Fruit fly (Drosophila melanogaster) whole organism, embryonic: Measurements from ENCODE around the gene CG17187.

Experiments used
- Adf1 ChIP-seq: fragments of 200-800 bp; sonication (Bioruptor generic); IDR thresholded peaks from 2 replicates; pipeline ENCODE4 v1.3.6; 2022; ENCODE audit warnings: missing biosample characterization, missing genetic modification characterization
- Atf-2 ChIP-seq: fragments of 200-800 bp; sonication (Bioruptor generic); optimal IDR thresholded peaks from 2 replicates; lab custom pipeline; 2016; ENCODE audit warnings: missing biosample characterization, missing genetic modification characterization
- Atf3 ChIP-seq: fragments of 200-800 bp; sonication (Bioruptor generic); optimal IDR thresholded peaks from 3 replicates; lab custom pipeline; 2016; ENCODE audit warnings: missing biosample characterization, missing genetic modification characterization
- CG10147 ChIP-seq: fragments of 200-800 bp; sonication (Bioruptor generic); optimal IDR thresholded peaks from 2 replicates; lab custom pipeline; 2019; ENCODE audit warnings: missing biosample characterization, mild to moderate bottlenecking, missing genetic modification characterization, moderate library complexity
- CG10209 ChIP-seq: fragments of 200-800 bp; sonication (Bioruptor generic); optimal IDR thresholded peaks from 3 replicates; lab custom pipeline; 2017; ENCODE audit warnings: missing biosample characterization, mild to moderate bottlenecking, missing genetic modification characterization, missing genetic modification reagents
- CG1024 ChIP-seq: fragments of 200-800 bp; sonication (Bioruptor generic); IDR thresholded peaks from 2 replicates; pipeline ENCODE4 v1.3.6; 2022; ENCODE audit warnings: missing biosample characterization, missing genetic modification characterization
- CG10267 ChIP-seq: fragments of 200-800 bp; sonication (Bioruptor generic); optimal IDR thresholded peaks from 2 replicates; lab custom pipeline; 2018; ENCODE audit warnings: missing biosample characterization, mild to moderate bottlenecking, missing genetic modification characterization, moderate library complexity
- CG10654 ChIP-seq: fragments of 200-800 bp; sonication (Bioruptor generic); optimal IDR thresholded peaks from 2 replicates; lab custom pipeline; 2016; ENCODE audit warnings: missing biosample characterization, missing genetic modification characterization
- CG13287 ChIP-seq: fragments of 200-800 bp; sonication (Bioruptor generic); IDR thresholded peaks from 2 replicates; pipeline ENCODE4 v1.3.6; 2022; ENCODE audit warnings: missing biosample characterization, missing genetic modification characterization; ENCODE audit not compliant: partially characterized antibody
- CG13424 ChIP-seq: fragments of 200-800 bp; sonication (Bioruptor generic); optimal IDR thresholded peaks from 2 replicates; lab custom pipeline; 2019; ENCODE audit warnings: missing biosample characterization, mild to moderate bottlenecking, missing genetic modification characterization, moderate library complexity
- CG13624 ChIP-seq: fragments of 200-800 bp; sonication (Bioruptor generic); optimal IDR thresholded peaks from 2 replicates; lab custom pipeline; 2016; ENCODE audit warnings: missing biosample characterization, missing genetic modification characterization
- CG2120 ChIP-seq: fragments of 200-800 bp; sonication (Bioruptor generic); optimal IDR thresholded peaks from 3 replicates; lab custom pipeline; 2016; ENCODE audit warnings: missing biosample characterization, missing genetic modification characterization
- CG2889 ChIP-seq: fragments of 200-800 bp; sonication (Bioruptor generic); IDR thresholded peaks from 3 replicates; pipeline ENCODE4 v1.3.6; 2022; ENCODE audit warnings: missing biosample characterization, missing genetic modification characterization
- CG31441 ChIP-seq: fragments of 200-800 bp; sonication (Bioruptor generic); IDR thresholded peaks from 2 replicates; pipeline ENCODE4 v1.3.6; 2022; ENCODE audit warnings: missing biosample characterization, missing genetic modification characterization
- CG4360 ChIP-seq: fragments of 200-800 bp; sonication (Bioruptor generic); IDR thresholded peaks from 2 replicates; pipeline ENCODE4 v1.3.6; 2022; ENCODE audit warnings: missing biosample characterization, missing genetic modification characterization
- CG4424 ChIP-seq: fragments of 200-800 bp; sonication (Bioruptor generic); optimal IDR thresholded peaks from 3 replicates; lab custom pipeline; 2016; ENCODE audit warnings: missing biosample characterization, missing genetic modification characterization
- CG4854 ChIP-seq: fragments of 200-800 bp; sonication (Bioruptor generic); optimal IDR thresholded peaks from 2 replicates; lab custom pipeline; 2016; ENCODE audit warnings: missing biosample characterization, missing genetic modification characterization, inconsistent platforms
- CG7556 ChIP-seq: fragments of 200-800 bp; sonication (Bioruptor generic); optimal IDR thresholded peaks from 2 replicates; lab custom pipeline; 2017; ENCODE audit warnings: missing biosample characterization, mild to moderate bottlenecking, missing genetic modification characterization
- CG8290 ChIP-seq, 3 experiments: fragments of 200-800 bp; sonication (Bioruptor generic); optimal IDR thresholded peaks; 2 replicates each; lab custom pipeline; 2016 to 2019; ENCODE audit warnings: missing biosample characterization in 3 of 3, missing genetic modification characterization in 3 of 3, mild to moderate bottlenecking in 2 of 3, moderate library complexity in 1 of 3
- CG9797 ChIP-seq: fragments of 200-800 bp; sonication (Bioruptor generic); optimal IDR thresholded peaks from 3 replicates; lab custom pipeline; 2018; ENCODE audit warnings: missing biosample characterization, mild to moderate bottlenecking, missing genetic modification characterization
- CkIIα-i1 ChIP-seq: fragments of 200-800 bp; sonication (Bioruptor generic); IDR thresholded peaks from 2 replicates; pipeline ENCODE4 v1.3.6; 2022; ENCODE audit warnings: missing biosample characterization, missing genetic modification characterization
- Dfd ChIP-seq, 2 experiments: fragments of >200 bp; optimal IDR thresholded peaks; 2 replicates each; lab custom pipeline; 2017; ENCODE audit warnings: missing biosample characterization in 2 of 2, missing genetic modification characterization in 2 of 2
- Dll ChIP-seq: fragments of 200-800 bp; sonication (Bioruptor generic); IDR thresholded peaks from 4 replicates; pipeline ENCODE4 v1.3.6; 2022; ENCODE audit warnings: missing biosample characterization, missing genetic modification characterization; ENCODE audit not compliant: partially characterized antibody
- Dp ChIP-seq: fragments of 200-800 bp; sonication (Bioruptor generic); optimal IDR thresholded peaks from 2 replicates; lab custom pipeline; 2018; ENCODE audit warnings: missing biosample characterization, mild to moderate bottlenecking, missing genetic modification characterization, moderate library complexity
- Ets65A ChIP-seq: fragments of 200-800 bp; sonication (Bioruptor generic); peaks from one replicate; lab custom pipeline; 2016; ENCODE audit warnings: missing biosample characterization, missing genetic modification characterization
- HLH3B ChIP-seq: fragments of 200-800 bp; sonication (Bioruptor generic); IDR thresholded peaks from 2 replicates; pipeline ENCODE4 v1.3.6; 2022; ENCODE audit warnings: missing biosample characterization, missing genetic modification characterization
- HLH4C ChIP-seq: fragments of 200-800 bp; sonication (Bioruptor generic); IDR thresholded peaks from 3 replicates; pipeline ENCODE4 v1.3.6; 2022; ENCODE audit warnings: missing biosample characterization, missing genetic modification characterization; ENCODE audit not compliant: partially characterized antibody
- Hey ChIP-seq: fragments of 200-800 bp; sonication (Bioruptor generic); optimal IDR thresholded peaks from 3 replicates; lab custom pipeline; 2018; ENCODE audit warnings: missing biosample characterization, mild to moderate bottlenecking, missing genetic modification characterization
- HmgZ ChIP-seq: fragments of 200-800 bp; sonication (Bioruptor generic); optimal IDR thresholded peaks from 2 replicates; lab custom pipeline; 2018; ENCODE audit warnings: missing biosample characterization, mild to moderate bottlenecking, missing genetic modification characterization
- Hsf ChIP-seq: fragments of 200-800 bp; sonication (Bioruptor generic); optimal IDR thresholded peaks from 3 replicates; lab custom pipeline; 2016; ENCODE audit warnings: missing biosample characterization, missing genetic modification characterization
- MESR4 ChIP-seq: fragments of 200-800 bp; sonication (Bioruptor generic); optimal IDR thresholded peaks from 2 replicates; lab custom pipeline; 2018; ENCODE audit warnings: missing biosample characterization, mild to moderate bottlenecking, missing genetic modification characterization, moderate library complexity
- Mes4 ChIP-seq: fragments of 200-800 bp; sonication (Bioruptor generic); optimal IDR thresholded peaks from 2 replicates; lab custom pipeline; 2016; ENCODE audit warnings: missing biosample characterization, missing genetic modification characterization
- Oaz ChIP-seq: fragments of 200-800 bp; sonication (Bioruptor generic); IDR thresholded peaks from 2 replicates; pipeline ENCODE4 v1.3.6; 2022; ENCODE audit warnings: missing biosample characterization, missing genetic modification characterization
- Opbp ChIP-seq: fragments of 200-800 bp; sonication (Bioruptor generic); IDR thresholded peaks from 3 replicates; pipeline ENCODE4 v1.3.6; 2022; ENCODE audit warnings: missing biosample characterization, missing genetic modification characterization; ENCODE audit not compliant: partially characterized antibody
- Sin3A ChIP-seq: fragments of >200 bp; optimal IDR thresholded peaks from 2 replicates; lab custom pipeline; 2018
- Sry-δ ChIP-seq: fragments of 200-800 bp; sonication (Bioruptor generic); optimal IDR thresholded peaks from 2 replicates; lab custom pipeline; 2016; ENCODE audit warnings: missing biosample characterization, missing genetic modification characterization
- ash1 ChIP-seq: fragments of 200-800 bp; sonication (Bioruptor generic); optimal IDR thresholded peaks from 2 replicates; lab custom pipeline; 2018; ENCODE audit warnings: missing biosample characterization, mild to moderate bottlenecking, missing genetic modification characterization
- bsh ChIP-seq, 2 experiments: fragments of 200-800 bp; sonication (Bioruptor generic); optimal IDR thresholded peaks; 2 replicates each; lab custom pipeline; 2017 to 2018; ENCODE audit warnings: mild to moderate bottlenecking in 2 of 2, missing biosample characterization in 2 of 2, missing genetic modification characterization in 2 of 2, moderate library complexity in 1 of 2
- cas ChIP-seq: fragments of 200-800 bp; sonication (Bioruptor generic); IDR thresholded peaks from 2 replicates; pipeline ENCODE4 v1.3.6; 2022; ENCODE audit warnings: missing biosample characterization, missing genetic modification characterization
- eyg ChIP-seq: fragments of 200-800 bp; sonication (Bioruptor generic); optimal IDR thresholded peaks from 3 replicates; lab custom pipeline; 2016; ENCODE audit warnings: missing biosample characterization, missing genetic modification characterization
- fd96Cb ChIP-seq: fragments of 200-800 bp; sonication (Bioruptor generic); optimal IDR thresholded peaks from 2 replicates; lab custom pipeline; 2018; ENCODE audit warnings: missing biosample characterization, mild to moderate bottlenecking, missing genetic modification characterization, moderate library complexity
- kay ChIP-seq: fragments of 200-800 bp; sonication (Bioruptor generic); optimal IDR thresholded peaks from 2 replicates; lab custom pipeline; 2016; ENCODE audit warnings: missing biosample characterization, missing genetic modification characterization
- lilli ChIP-seq: fragments of 200-800 bp; sonication (Bioruptor generic); optimal IDR thresholded peaks from 3 replicates; lab custom pipeline; 2016; ENCODE audit warnings: missing biosample characterization, missing genetic modification characterization
- onecut ChIP-seq: fragments of 200-800 bp; sonication (Bioruptor generic); IDR thresholded peaks from 2 replicates; pipeline ENCODE4 v1.3.6; 2022; ENCODE audit warnings: missing biosample characterization, missing genetic modification characterization
- pho ChIP-seq: fragments of 200-800 bp; sonication (Bioruptor generic); optimal IDR thresholded peaks from 2 replicates; lab custom pipeline; 2016; ENCODE audit warnings: missing biosample characterization, missing genetic modification characterization
- seq ChIP-seq: fragments of 200-800 bp; sonication (Bioruptor generic); IDR thresholded peaks from 2 replicates; pipeline ENCODE4 v1.3.6; 2022; ENCODE audit warnings: missing biosample characterization, missing genetic modification characterization
- sim ChIP-seq: fragments of 200-800 bp; sonication (Bioruptor generic); IDR thresholded peaks from 2 replicates; pipeline ENCODE4 v1.3.6; 2022; ENCODE audit warnings: missing biosample characterization, missing genetic modification characterization
- sna ChIP-seq: fragments of 200-800 bp; sonication (Bioruptor generic); IDR thresholded peaks from 2 replicates; pipeline ENCODE4 v1.3.6; 2022; ENCODE audit warnings: missing biosample characterization, missing genetic modification characterization; ENCODE audit not compliant: partially characterized antibody
- sug ChIP-seq: fragments of 200-800 bp; optimal IDR thresholded peaks from 2 replicates; lab custom pipeline; 2019; ENCODE audit warnings: missing biosample characterization, mild to moderate bottlenecking, missing genetic modification characterization, moderate library complexity

CG17187 gene

DNA sequence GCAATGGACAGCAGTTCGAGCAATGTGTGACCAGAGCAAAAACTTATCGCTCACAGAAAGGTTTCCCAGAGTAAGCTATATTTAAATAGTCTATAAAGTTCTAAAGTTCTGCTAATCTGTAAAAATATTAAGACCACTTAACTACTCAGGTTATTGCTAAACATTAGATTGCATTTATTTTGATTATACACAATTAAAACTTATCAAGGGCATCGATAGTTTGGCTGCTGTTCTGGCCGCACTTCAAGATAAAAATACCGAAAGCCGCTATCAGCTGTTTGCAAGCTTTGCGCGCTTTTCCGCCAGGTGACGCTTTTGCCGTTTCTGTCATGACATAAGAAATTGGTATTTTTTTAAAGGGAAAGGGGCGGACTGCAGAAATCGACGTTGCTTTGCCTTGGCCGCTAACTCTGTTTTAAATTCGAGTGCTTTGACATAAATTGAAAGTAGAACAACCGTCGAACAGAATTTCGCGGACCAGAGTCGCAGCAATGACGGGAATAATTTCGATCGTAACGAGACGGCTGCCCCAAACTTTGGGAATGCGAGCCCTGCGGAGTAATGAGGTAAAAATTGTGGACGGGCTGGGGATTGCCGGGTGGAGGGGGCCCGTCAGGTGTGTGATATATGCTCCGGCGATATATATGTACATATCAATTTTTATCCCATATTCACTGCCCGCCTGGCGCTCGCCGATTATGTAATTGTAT lies 12.4 kb upstream of the CG17187 start, which contains the start of the genes CG17734 and CG5214 (continued):
- no peak for TF ChIP-seq CG10147 (GFP tag; lab: Kevin White, UChicago)
- peak; percentile 33 for TF ChIP-seq CG8290 (GFP tag; optimal IDR thresholded peaks at IDR 0.05; lab: Kevin White, UChicago)
- no peak for TF ChIP-seq CG8290 (tag; optimal IDR thresholded peaks at IDR 0.05; lab: Kevin White, UChicago)
- TF ChIP-seq CG10654 (GFP tag; lab: Kevin White, UChicago): no peak
- peak; percentile 29 for TF ChIP-seq pho (GFP tag; lab: Kevin White, UChicago)
- peak; percentile 32 for TF ChIP-seq CG10267
- TF ChIP-seq CkIIα-i1 (GFP tag; lab: Robert Waterston, UW): no peak
- TF ChIP-seq CG9797 (GFP tag; lab: Kevin White, UChicago): peak; percentile 76
- peak; percentile 69; the same call in 2 of the 3 replicates for TF ChIP-seq Opbp
- no peak for TF ChIP-seq Dfd (GFP tag; optimal IDR thresholded peaks at IDR 0.05; lab: Kevin White, UChicago)
- TF ChIP-seq CG2889 (GFP tag; lab: Robert Waterston, UW): no peak
- TF ChIP-seq CG13287 (GFP tag; lab: Robert Waterston, UW): peak; percentile 86
- TF ChIP-seq Sry-δ (GFP tag; lab: Kevin White, UChicago): peak; percentile 73
- peak; percentile 38 for TF ChIP-seq Atf3
- peak; percentile 21 for TF ChIP-seq kay (GFP tag; lab: Kevin White, UChicago)
- peak; percentile 63 for TF ChIP-seq MESR4
- peak; percentile 58; the same call in 2 of the 3 replicates for TF ChIP-seq HLH4C (GFP tag; lab: Robert Waterston, UW)
- peak; percentile 85 for TF ChIP-seq Sin3A (lab: Kevin White, UChicago)
- TF ChIP-seq cas (GFP tag; lab: Robert Waterston, UW): no peak
- peak; percentile 33; the same call in 1 of the 2 replicates for TF ChIP-seq Adf1
- peak; percentile 44 for TF ChIP-seq Hsf (GFP tag; lab: Kevin White, UChicago)
- peak; percentile 28 for TF ChIP-seq CG13424 (tag; lab: Kevin White, UChicago)
- peak; percentile 23 for TF ChIP-seq CG13624 (GFP tag; lab: Kevin White, UChicago)
- TF ChIP-seq CG4854 (GFP tag; lab: Kevin White, UChicago): peak; percentile 23
- no peak for TF ChIP-seq Hey (tag; lab: Kevin White, UChicago)
- TF ChIP-seq HLH3B: no peak
- TF ChIP-seq CG2120 (GFP tag; lab: Kevin White, UChicago): peak; percentile 35
- TF ChIP-seq bsh (GFP tag; optimal IDR thresholded peaks at IDR 0.05; lab: Kevin White, UChicago): no peak
- no peak for TF ChIP-seq Oaz (GFP tag; lab: Robert Waterston, UW)
- no peak for TF ChIP-seq CG1024 (GFP tag; lab: Robert Waterston, UW)
- peak; percentile 17 for TF ChIP-seq Mes4 (GFP tag; lab: Kevin White, UChicago)
- peak; percentile 41; the same call in 1 of the 2 replicates for TF ChIP-seq CG31441 (GFP tag; lab: Robert Waterston, UW)
- peak; percentile 27 for TF ChIP-seq CG4424 (GFP tag; lab: Kevin White, UChicago)
- TF ChIP-seq sim (GFP tag; lab: Robert Waterston, UW): no peak
- TF ChIP-seq sna (GFP tag; lab: Robert Waterston, UW): peak; percentile 75
- peak; percentile 48 for TF ChIP-seq lilli
- no peak for TF ChIP-seq Atf-2 (GFP tag; lab: Kevin White, UChicago)
- TF ChIP-seq Dll (GFP tag; lab: Robert Waterston, UW): peak; percentile 87
- no peak for TF ChIP-seq ash1 (GFP tag; lab: Kevin White, UChicago)
- TF ChIP-seq CG10209 (GFP tag; lab: Kevin White, UChicago): no peak
- TF ChIP-seq sug: peak; percentile 58
- no peak for TF ChIP-seq CG7556 (GFP tag; lab: Kevin White, UChicago)
- TF ChIP-seq onecut (GFP tag; lab: Robert Waterston, UW): 0 out of 2 replicates have a peak, but pooled peaks have one; percentile 13
- no peak for TF ChIP-seq fd96Cb (tag; lab: Kevin White, UChicago)
- TF ChIP-seq Ets65A (GFP tag; lab: Kevin White, UChicago): peak; percentile 79
- peak; percentile 38 for TF ChIP-seq Dp (GFP tag; lab: Kevin White, UChicago)
- TF ChIP-seq CG4360 (GFP tag; lab: Robert Waterston, UW): no peak
- peak; percentile 33 for TF ChIP-seq eyg (GFP tag; lab: Kevin White, UChicago)
- TF ChIP-seq seq (GFP tag; lab: Robert Waterston, UW): no peak
- TF ChIP-seq HmgZ (tag; lab: Kevin White, UChicago): peak; percentile 44
- TF ChIP-seq, all 482 proteins: peak for 95
